Fruit fly (Drosophila melanogaster): ENCODE measurements around the gene sinah.

Gene sinah

dm6 chr3L:16890650-16891336, 31.9 kb downstream of the sinah start (continued):
- TF ChIP-seq Eip75B (GFP tag; optimal IDR thresholded peaks at IDR 0.05) (peak; percentile 82), Ets21C (GFP tag; optimal IDR thresholded peaks at IDR 0.05) (peak; percentile 69), Blimp-1 (GFP tag; optimal IDR thresholded peaks at IDR 0.05) (peak; percentile 45), Hr38 (GFP tag; optimal IDR thresholded peaks at IDR 0.05) (no peak), Gug (GFP tag; IDR thresholded peaks at IDR 0.05) (peak; percentile 90), CG6854 (GFP tag; optimal IDR thresholded peaks at IDR 0.05) (peak; percentile 63), eg (GFP tag; IDR thresholded peaks at IDR 0.05) (peak; percentile 94), topi (GFP tag; optimal IDR thresholded peaks at IDR 0.05) (peak; percentile 79), vri (GFP tag; optimal IDR thresholded peaks at IDR 0.05) (peak; percentile 95), CG6163 (GFP tag; IDR thresholded peaks at IDR 0.05) (peak; percentile 95), net (GFP tag; optimal IDR thresholded peaks at IDR 0.05) (peak; percentile 86), CG10631 (GFP tag; optimal IDR thresholded peaks at IDR 0.05) (peak; percentile 90), CG11294 (GFP tag; IDR thresholded peaks at IDR 0.05) (peak; percentile 67), salr (GFP tag; optimal IDR thresholded peaks at IDR 0.05) (peak; percentile 68 to 86), CG3919 (GFP tag; optimal IDR thresholded peaks at IDR 0.05) (peak; percentile 87)

dm6 chr3L:16891914-16892313, 33.0 kb downstream of the sinah start:
- TF ChIP-seq lz (GFP tag; optimal IDR thresholded peaks at IDR 0.05) = no peak
- TF ChIP-seq fkh (GFP tag; optimal IDR thresholded peaks at IDR 0.05) = peak; percentile 26
- TF ChIP-seq cyc (GFP tag; optimal IDR thresholded peaks at IDR 0.05) = no peak

- peak; percentile 53 for TF ChIP-seq achi (GFP tag; optimal IDR thresholded peaks at IDR 0.05)
- TF ChIP-seq ss (GFP tag; optimal IDR thresholded peaks at IDR 0.05) = no peak
- TF ChIP-seq Sox14 (GFP tag; optimal IDR thresholded peaks at IDR 0.05) = peak; percentile 24
- TF ChIP-seq pdm3 (GFP tag; optimal IDR thresholded peaks at IDR 0.05) = peak; percentile 57
- TF ChIP-seq fd85E (GFP tag; optimal IDR thresholded peaks at IDR 0.05) = no peak
- no peak for TF ChIP-seq Sox15 (GFP tag; optimal IDR thresholded peaks at IDR 0.05)
- peak; percentile 70 for TF ChIP-seq Gug (GFP tag; IDR thresholded peaks at IDR 0.05)
- TF ChIP-seq CG4318 (GFP tag; optimal IDR thresholded peaks at IDR 0.05) = peak; percentile 15
- peak; percentile 21 for TF ChIP-seq CG8632 (GFP tag; optimal IDR thresholded peaks at IDR 0.05)
- TF ChIP-seq CG10631 (GFP tag; optimal IDR thresholded peaks at IDR 0.05) = peak; percentile 42
- peak; percentile 27 for TF ChIP-seq CG3032 (tag; optimal IDR thresholded peaks at IDR 0.05)
- peak; percentile 77 for TF ChIP-seq Hr4 (GFP tag; optimal IDR thresholded peaks at IDR 0.05)
- TF ChIP-seq Met (GFP tag; optimal IDR thresholded peaks at IDR 0.05) = no peak
- peak; percentile 6 for TF ChIP-seq dsx (GFP tag; optimal IDR thresholded peaks at IDR 0.05; ENCODE audit: poor library complexity, severe bottlenecking)
- TF ChIP-seq net (GFP tag; optimal IDR thresholded peaks at IDR 0.05) = peak; percentile 30
- TF ChIP-seq Ets96B (tag; optimal IDR thresholded peaks at IDR 0.05) = peak; percentile 4
- peak; percentile 62 for TF ChIP-seq CG6276 (GFP tag; optimal IDR thresholded peaks at IDR 0.05)
- TF ChIP-seq Lpt (GFP tag; optimal IDR thresholded peaks at IDR 0.05) = peak; percentile 11
- TF ChIP-seq CG6163 (GFP tag; IDR thresholded peaks at IDR 0.05) = peak; percentile 55; the same call in 2 of the 3 replicates
- peak; percentile 31 for TF ChIP-seq fd59A (GFP tag; optimal IDR thresholded peaks at IDR 0.05)
- TF ChIP-seq CG3919 (GFP tag; optimal IDR thresholded peaks at IDR 0.05) = peak; percentile 6
- TF ChIP-seq CG8119 (GFP tag; IDR thresholded peaks at IDR 0.05) = peak; percentile 81
- no peak for TF ChIP-seq Sox102F (GFP tag; optimal IDR thresholded peaks at IDR 0.05)
- peak; percentile 48 for TF ChIP-seq acj6 (GFP tag; optimal IDR thresholded peaks at IDR 0.05)
- no peak for TF ChIP-seq Ets21C (GFP tag; optimal IDR thresholded peaks at IDR 0.05)
- TF ChIP-seq spab (GFP tag; optimal IDR thresholded peaks at IDR 0.05) = peak; percentile 38
- TF ChIP-seq fkh (GFP tag; optimal IDR thresholded peaks at IDR 0.05) = no peak
- peak; percentile 74 for TF ChIP-seq CG15336 (GFP tag; IDR thresholded peaks at IDR 0.05)
- TF ChIP-seq Eip93F (GFP tag; optimal IDR thresholded peaks at IDR 0.05) = no peak
- TF ChIP-seq CG9139 (GFP tag; optimal IDR thresholded peaks at IDR 0.05) = peak; percentile 14
- TF ChIP-seq OdsH (GFP tag; optimal IDR thresholded peaks at IDR 0.05) = peak; percentile 53
- peak; percentile 73 for TF ChIP-seq eg (GFP tag; IDR thresholded peaks at IDR 0.05)
- peak; percentile 57 for TF ChIP-seq Eip78C (GFP tag)
- TF ChIP-seq salr (GFP tag; optimal IDR thresholded peaks at IDR 0.05) = peak in 1 of 2 experiments; percentile 7
- TF ChIP-seq CG1621 (tag; optimal IDR thresholded peaks at IDR 0.05) = peak; percentile 6
- peak; percentile 55 for TF ChIP-seq CG11294 (GFP tag; IDR thresholded peaks at IDR 0.05)
- peak; percentile 77 for TF ChIP-seq CG32006 (GFP tag; optimal IDR thresholded peaks at IDR 0.05)
Observed at dm6 chr3L:16892728-16893271, 33.9 kb downstream of the sinah start.
